Worm (Caenorhabditis elegans): ENCODE measurements around the gene akap-1.

DNA sequence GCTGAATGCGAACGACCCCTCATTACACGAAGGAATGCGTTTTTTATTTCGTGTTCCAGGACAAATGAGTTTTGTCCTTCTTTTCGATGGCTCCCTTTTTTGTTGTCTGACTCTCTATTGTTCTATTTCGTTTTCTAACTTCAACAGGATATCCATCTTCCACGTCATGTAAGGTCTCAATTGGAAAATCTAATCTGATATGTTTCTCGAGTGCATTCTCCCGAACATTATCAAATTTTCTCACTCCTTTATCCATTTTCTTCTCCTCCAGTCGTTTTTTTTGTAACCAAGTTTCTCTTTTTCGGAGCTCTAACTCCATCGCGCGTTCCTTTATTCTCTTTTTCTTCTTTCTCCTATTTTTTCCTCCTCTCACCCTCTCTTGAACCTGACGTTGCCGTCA lies 2.8 kb upstream of the akap-1 start:
- TF ChIP-seq tab-1 (GFP tag; IDR thresholded peaks at IDR 0.05) (no peak), flt-1 (GFP tag; IDR thresholded peaks at IDR 0.05) (no peak), ztf-23 (GFP tag; IDR thresholded peaks at IDR 0.05) (no peak), ztf-29 (GFP tag; IDR thresholded peaks at IDR 0.05) (no peak), med-1 (GFP tag; optimal IDR thresholded peaks at IDR 0.05; ENCODE audit: insufficient read depth) (no peak), T22C8.4 (GFP tag; IDR thresholded peaks at IDR 0.05) (no peak), ref-1 (GFP tag; conservative IDR thresholded peaks at IDR 0.05) (no peak), cog-1 (tag; optimal IDR thresholded peaks at IDR 0.05) (no peak), klf-2 (GFP tag; conservative IDR thresholded peaks at IDR 0.05) (no peak)

All from whole organism, midembryonic.